Worm (Caenorhabditis elegans) whole organism, L1 larva: ENCODE data around the gene map-1.

Experiments used
- C34B4.2 ChIP-seq: sonication (generic microtip); optimal IDR thresholded peaks from 2 replicates; lab custom pipeline; 2017; ENCODE audit warnings: mild to moderate bottlenecking, missing genetic modification characterization, missing compliant biosample characterization
- aha-1 ChIP-seq: fragments of 150-350 bp; optimal IDR thresholded peaks from 2 replicates; lab custom pipeline; 2014; ENCODE audit warnings: missing biosample characterization, missing genetic modification characterization
- efl-1 ChIP-seq, 4 experiments: fragments of 150-350 bp; optimal IDR thresholded peaks in 3 of 4; peaks in 1 of 4; 1 replicate in 1 of 4; 2 replicates in 3 of 4; lab custom pipeline; 2014; ENCODE audit warnings: missing biosample characterization in 2 of 4, missing genetic modification characterization in 2 of 4, missing genetic modification reagents in 2 of 4
- fkh-8 ChIP-seq: sonication (generic microtip); optimal IDR thresholded peaks from 2 replicates; lab custom pipeline; 2016; ENCODE audit warnings: mild to moderate bottlenecking, missing genetic modification characterization, missing compliant biosample characterization
- lin-13 ChIP-seq: fragments of 150-350 bp; optimal IDR thresholded peaks from 2 replicates; lab custom pipeline; 2014; ENCODE audit warnings: missing biosample characterization, missing genetic modification reagents, missing genetic modification characterization
- lsy-2 ChIP-seq, 2 experiments: fragments of 150-350 bp; optimal IDR thresholded peaks; 2 replicates each; lab custom pipeline; 2014; ENCODE audit warnings: missing biosample characterization in 2 of 2, missing genetic modification characterization in 2 of 2
- mep-1 ChIP-seq: fragments of 150-350 bp; optimal IDR thresholded peaks from 2 replicates; lab custom pipeline; 2014; ENCODE audit warnings: missing biosample characterization, missing genetic modification characterization
- nhr-237 ChIP-seq: fragments of 150-350 bp; optimal IDR thresholded peaks from 2 replicates; lab custom pipeline; 2014; ENCODE audit warnings: missing biosample characterization, missing genetic modification characterization
- nhr-28 ChIP-seq: fragments of 150-350 bp; optimal IDR thresholded peaks from 2 replicates; lab custom pipeline; 2014; ENCODE audit warnings: missing biosample characterization, missing genetic modification characterization
- pag-3 ChIP-seq: sonication (generic microtip); optimal IDR thresholded peaks from 2 replicates; lab custom pipeline; 2017; ENCODE audit warnings: missing genetic modification characterization, mild to moderate bottlenecking, missing compliant biosample characterization, antibody characterized with exemption, borderline replicate concordance; ENCODE audit not compliant: insufficient read depth
- skn-1 ChIP-seq: fragments of 150-350 bp; optimal IDR thresholded peaks from 2 replicates; lab custom pipeline; 2014; ENCODE audit warnings: missing biosample characterization, missing genetic modification characterization
- tlp-1 ChIP-seq: fragments of 150-350 bp; optimal IDR thresholded peaks from 2 replicates; lab custom pipeline; 2014; ENCODE audit warnings: missing biosample characterization, missing genetic modification characterization
- zag-1 ChIP-seq: fragments of 150-350 bp; optimal IDR thresholded peaks from 2 replicates; lab custom pipeline; 2014; ENCODE audit warnings: missing biosample characterization, missing genetic modification characterization
- ztf-11 ChIP-seq, 2 experiments: sonication (generic microtip); optimal IDR thresholded peaks; 2 replicates each; lab custom pipeline; 2016 to 2017; ENCODE audit warnings: missing genetic modification characterization in 2 of 2, missing biosample characterization in 1 of 2, missing compliant biosample characterization in 1 of 2

DNA sequence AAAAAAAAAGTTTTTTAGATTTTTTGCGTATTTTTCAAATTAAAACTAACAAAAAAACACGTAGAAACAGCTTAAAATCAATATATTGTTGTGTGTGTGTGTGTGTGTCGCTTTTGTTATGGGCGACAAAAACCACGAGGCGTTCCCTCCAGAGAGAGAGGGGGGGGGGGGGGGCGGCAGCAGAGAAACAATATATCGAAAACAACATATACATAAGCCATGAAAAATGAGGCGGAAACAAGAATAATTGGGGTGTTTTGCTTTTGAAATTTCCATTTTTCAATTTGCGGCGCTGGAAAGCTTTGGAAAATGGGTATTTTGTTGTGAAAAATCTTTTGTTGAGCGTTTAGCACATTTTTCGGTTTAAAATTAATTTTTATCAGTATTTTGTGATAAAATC lies 38.7 kb upstream of the map-1 start, which contains the start of gene Y37E11AM.2:
- TF ChIP-seq lin-13 (no peak), tlp-1 (tag; lab: Kevin White, UChicago) (no peak), ztf-11 (tag; optimal IDR thresholded peaks at IDR 0.05; lab: Kevin White, UChicago) (no peak), skn-1 (tag; lab: Kevin White, UChicago) (no peak), zag-1 (no peak), C34B4.2 (tag; lab: Kevin White, UChicago) (no peak), nhr-28 (no peak), aha-1 (tag; lab: Kevin White, UChicago) (no peak), fkh-8 (no peak), pag-3 (no peak), nhr-237 (no peak), lsy-2 (tag; optimal IDR thresholded peaks at IDR 0.05; lab: Kevin White, UChicago) (no peak), efl-1 (optimal IDR thresholded peaks at IDR 0.05; lab: Kevin White, UChicago) (no peak), efl-1 (GFP tag; optimal IDR thresholded peaks at IDR 0.05 in 1 of 2; lab: Kevin White, UChicago) (no peak), mep-1 (tag; lab: Kevin White, UChicago) (no peak)
